Worm (Caenorhabditis elegans) whole organism, late embryonic: ENCODE measurements around the gene Y51H4A.6.

ENCODE experiments used
- elt-2 ChIP-seq: sonication (generic microtip); optimal IDR thresholded peaks from 2 replicates; lab custom pipeline; 2016; ENCODE audit warnings: missing genetic modification reagents, missing genetic modification characterization, missing compliant biosample characterization
- nhr-11 ChIP-seq: fragments of 150-350 bp; optimal IDR thresholded peaks from 2 replicates; lab custom pipeline; 2014; ENCODE audit warnings: missing biosample characterization, missing genetic modification characterization
- pha-4 ChIP-seq: fragments of 150-350 bp; optimal IDR thresholded peaks from 2 replicates; lab custom pipeline; 2018; ENCODE audit warnings: missing biosample characterization, missing genetic modification reagents, missing genetic modification characterization

DNA sequence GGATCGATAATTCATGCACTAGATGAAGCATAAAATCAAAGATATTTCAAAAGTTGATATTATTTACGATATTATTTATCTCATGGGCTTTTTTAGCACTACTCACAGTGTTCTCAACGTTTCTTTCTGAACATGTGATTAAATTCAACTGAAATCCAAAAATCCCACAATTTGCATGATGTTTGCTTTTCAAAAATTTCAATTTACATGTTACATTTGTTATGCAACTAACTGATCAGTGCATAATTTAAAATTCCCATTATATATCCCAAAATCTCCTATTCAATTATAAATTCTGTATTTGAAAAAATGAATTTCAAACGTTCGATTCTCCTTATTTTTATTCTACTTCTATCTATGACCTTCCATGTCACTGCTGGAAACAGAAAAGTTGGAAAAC, 5.1 kb upstream of the Y51H4A.6 start, which contains the start of gene Y51H4A.937:
- no peak for TF ChIP-seq pha-4 (tag; lab: Kevin White, UChicago)
- TF ChIP-seq nhr-11 (tag; lab: Kevin White, UChicago) = no peak
- no peak for TF ChIP-seq elt-2
